Fruit fly (Drosophila melanogaster) whole organism, embryonic: ENCODE data around the gene CG34353.

Source experiments
- B-H2 ChIP-seq: fragments of 200-800 bp; sonication (Bioruptor generic); optimal IDR thresholded peaks from 2 replicates; lab custom pipeline; 2018; ENCODE audit warnings: missing biosample characterization, mild to moderate bottlenecking, missing genetic modification characterization
- BEAF-32 ChIP-seq: fragments of 200-800 bp; sonication (Bioruptor generic); optimal IDR thresholded peaks from 3 replicates; lab custom pipeline; 2017; ENCODE audit warnings: missing biosample characterization, missing genetic modification characterization, mild to moderate bottlenecking, moderate library complexity, missing genetic modification reagents
- Blimp-1 ChIP-seq: fragments of 200-800 bp; sonication (Bioruptor generic); optimal IDR thresholded peaks from 3 replicates; lab custom pipeline; 2018; ENCODE audit warnings: missing biosample characterization, missing genetic modification characterization, mild to moderate bottlenecking, moderate library complexity, missing genetic modification reagents
- CG10147 ChIP-seq: fragments of 200-800 bp; sonication (Bioruptor generic); optimal IDR thresholded peaks from 2 replicates; lab custom pipeline; 2019; ENCODE audit warnings: missing biosample characterization, mild to moderate bottlenecking, missing genetic modification characterization, moderate library complexity
- CG10274 ChIP-seq: fragments of 200-800 bp; sonication (Bioruptor generic); optimal IDR thresholded peaks from 3 replicates; lab custom pipeline; 2017; ENCODE audit warnings: missing biosample characterization, mild to moderate bottlenecking, missing genetic modification characterization
- CG10321 ChIP-seq: fragments of 200-800 bp; sonication (Bioruptor generic); IDR thresholded peaks from 2 replicates; pipeline ENCODE4 v1.3.6; 2022; ENCODE audit warnings: missing biosample characterization, missing genetic modification characterization
- CG10543 ChIP-seq: fragments of 200-800 bp; sonication (Bioruptor generic); optimal IDR thresholded peaks from 3 replicates; lab custom pipeline; 2017; ENCODE audit warnings: missing biosample characterization, mild to moderate bottlenecking, missing genetic modification characterization, moderate library complexity
- CG10654 ChIP-seq: fragments of 200-800 bp; sonication (Bioruptor generic); optimal IDR thresholded peaks from 2 replicates; lab custom pipeline; 2016; ENCODE audit warnings: missing biosample characterization, missing genetic modification characterization
- CG11456 ChIP-seq: fragments of 200-800 bp; sonication (Bioruptor generic); IDR thresholded peaks from 3 replicates; pipeline ENCODE4 v1.3.6; 2022; ENCODE audit warnings: missing biosample characterization, missing genetic modification characterization
- CG12769 ChIP-seq: fragments of 200-800 bp; sonication (Bioruptor generic); optimal IDR thresholded peaks from 2 replicates; lab custom pipeline; 2019; ENCODE audit warnings: missing biosample characterization, mild to moderate bottlenecking, missing genetic modification characterization, moderate library complexity
- CG14441 ChIP-seq: fragments of 200-800 bp; sonication (Bioruptor generic); IDR thresholded peaks from 2 replicates; pipeline ENCODE4 v1.3.6; 2022; ENCODE audit warnings: missing biosample characterization, missing genetic modification characterization
- CG14860 ChIP-seq: fragments of 200-800 bp; sonication (Bioruptor generic); IDR thresholded peaks from 3 replicates; pipeline ENCODE4 v1.3.6; 2022; ENCODE audit warnings: missing biosample characterization, missing genetic modification characterization; ENCODE audit not compliant: partially characterized antibody
- CG1602 ChIP-seq: fragments of 200-800 bp; sonication (Bioruptor generic); optimal IDR thresholded peaks from 3 replicates; lab custom pipeline; 2016; ENCODE audit warnings: missing biosample characterization, missing genetic modification characterization
- CG16813 ChIP-seq: fragments of 200-800 bp; sonication (Bioruptor generic); IDR thresholded peaks from 3 replicates; pipeline ENCODE4 v1.3.6; 2022; ENCODE audit warnings: missing biosample characterization, missing genetic modification characterization; ENCODE audit not compliant: partially characterized antibody
- CG2202 ChIP-seq: fragments of 200-800 bp; sonication (Bioruptor generic); optimal IDR thresholded peaks from 2 replicates; lab custom pipeline; 2018; ENCODE audit warnings: missing biosample characterization, mild to moderate bottlenecking, missing genetic modification characterization
- CG2678 ChIP-seq: fragments of 200-800 bp; sonication (Bioruptor generic); optimal IDR thresholded peaks from 3 replicates; lab custom pipeline; 2019; ENCODE audit warnings: missing biosample characterization, mild to moderate bottlenecking, missing genetic modification characterization, moderate library complexity
- CG30403 ChIP-seq: fragments of 200-800 bp; sonication (Bioruptor generic); optimal IDR thresholded peaks from 3 replicates; lab custom pipeline; 2016; ENCODE audit warnings: missing biosample characterization, missing genetic modification characterization
- CG34224 ChIP-seq: fragments of 200-800 bp; sonication (Bioruptor generic); IDR thresholded peaks from 3 replicates; pipeline ENCODE4 v1.3.6; 2022; ENCODE audit warnings: missing biosample characterization, missing genetic modification characterization; ENCODE audit not compliant: partially characterized antibody
- CG34422 ChIP-seq: fragments of 200-800 bp; sonication (Bioruptor generic); IDR thresholded peaks from 3 replicates; pipeline ENCODE4 v1.3.6; 2022; ENCODE audit warnings: missing biosample characterization, missing genetic modification characterization
- CG4328 ChIP-seq: fragments of 200-800 bp; sonication (Bioruptor generic); optimal IDR thresholded peaks from 3 replicates; lab custom pipeline; 2017; ENCODE audit warnings: missing biosample characterization, missing genetic modification reagents, missing genetic modification characterization
- CG4707 ChIP-seq: fragments of 200-800 bp; sonication (Bioruptor generic); optimal IDR thresholded peaks from 2 replicates; lab custom pipeline; 2018; ENCODE audit warnings: missing biosample characterization, mild to moderate bottlenecking, missing genetic modification characterization, moderate library complexity
- CG5953 ChIP-seq: fragments of 200-800 bp; sonication (Bioruptor generic); IDR thresholded peaks from 2 replicates; pipeline ENCODE4 v1.3.6; 2022; ENCODE audit warnings: missing biosample characterization, missing genetic modification characterization
- CG8281 ChIP-seq: fragments of 200-800 bp; sonication (Bioruptor generic); optimal IDR thresholded peaks from 2 replicates; lab custom pipeline; 2018; ENCODE audit warnings: missing biosample characterization, mild to moderate bottlenecking, missing genetic modification characterization, moderate library complexity
- CG8924 ChIP-seq: fragments of 200-800 bp; optimal IDR thresholded peaks from 3 replicates; lab custom pipeline; 2019; ENCODE audit warnings: missing biosample characterization, mild to moderate bottlenecking, missing genetic modification characterization, moderate library complexity
- CG9609 ChIP-seq: fragments of 200-800 bp; sonication (Bioruptor generic); optimal IDR thresholded peaks from 3 replicates; lab custom pipeline; 2016; ENCODE audit warnings: missing biosample characterization, missing genetic modification characterization
- CG9876 ChIP-seq: fragments of 200-800 bp; sonication (Bioruptor generic); optimal IDR thresholded peaks from 2 replicates; lab custom pipeline; 2016; ENCODE audit warnings: missing biosample characterization, missing genetic modification characterization
- Dek ChIP-seq: fragments of 200-800 bp; sonication (Bioruptor generic); optimal IDR thresholded peaks from 3 replicates; lab custom pipeline; 2019; ENCODE audit warnings: missing biosample characterization, mild to moderate bottlenecking, missing genetic modification characterization, moderate library complexity
- Dip3 ChIP-seq: fragments of 200-800 bp; sonication (Bioruptor generic); optimal IDR thresholded peaks from 3 replicates; lab custom pipeline; 2016; ENCODE audit warnings: missing biosample characterization, missing genetic modification characterization
- Doc3 ChIP-seq: fragments of 200-800 bp; sonication (Bioruptor generic); IDR thresholded peaks from 3 replicates; pipeline ENCODE4 v1.3.6; 2022; ENCODE audit warnings: missing biosample characterization, missing genetic modification characterization; ENCODE audit not compliant: partially characterized antibody
- Dp ChIP-seq: fragments of 200-800 bp; sonication (Bioruptor generic); optimal IDR thresholded peaks from 2 replicates; lab custom pipeline; 2018; ENCODE audit warnings: missing biosample characterization, mild to moderate bottlenecking, missing genetic modification characterization, moderate library complexity
- Dref ChIP-seq: fragments of 200-800 bp; sonication (Bioruptor generic); IDR thresholded peaks from 2 replicates; pipeline ENCODE4 v1.3.6; 2022; ENCODE audit warnings: missing biosample characterization, missing genetic modification characterization
- ERR ChIP-seq: fragments of 200-800 bp; sonication (Bioruptor generic); optimal IDR thresholded peaks from 2 replicates; lab custom pipeline; 2016; ENCODE audit warnings: missing biosample characterization, missing genetic modification characterization
- HmgD ChIP-seq: fragments of 200-800 bp; sonication (Bioruptor generic); optimal IDR thresholded peaks from 3 replicates; lab custom pipeline; 2016; ENCODE audit warnings: missing biosample characterization, missing genetic modification characterization
- Hr39 ChIP-seq: fragments of >200 bp; optimal IDR thresholded peaks from 2 replicates; lab custom pipeline; 2017
- Pdp1 ChIP-seq, 2 experiments: fragments of 200-800 bp; sonication (Bioruptor generic); optimal IDR thresholded peaks; 3 replicates each; lab custom pipeline; 2016; ENCODE audit warnings: missing biosample characterization in 2 of 2, missing genetic modification characterization in 2 of 2, mild to moderate bottlenecking in 1 of 2, moderate library complexity in 1 of 2
- Spps ChIP-seq: fragments of 200-800 bp; sonication (Bioruptor generic); optimal IDR thresholded peaks from 2 replicates; lab custom pipeline; 2018; ENCODE audit warnings: missing biosample characterization, mild to moderate bottlenecking, missing genetic modification characterization
- abd-A ChIP-seq: fragments of 200-800 bp; sonication (Bioruptor generic); optimal IDR thresholded peaks from 3 replicates; lab custom pipeline; 2019; ENCODE audit warnings: missing biosample characterization, mild to moderate bottlenecking, missing genetic modification characterization, moderate library complexity
- chinmo ChIP-seq: fragments of 200-800 bp; sonication (Bioruptor generic); IDR thresholded peaks from 4 replicates; pipeline ENCODE4 v1.3.6; 2022; ENCODE audit warnings: missing biosample characterization, missing genetic modification characterization; ENCODE audit not compliant: partially characterized antibody
- gem ChIP-seq: fragments of 200-800 bp; sonication (Bioruptor generic); optimal IDR thresholded peaks from 2 replicates; lab custom pipeline; 2019; ENCODE audit warnings: missing biosample characterization, mild to moderate bottlenecking, missing genetic modification characterization, moderate library complexity
- grau ChIP-seq: fragments of 200-800 bp; optimal IDR thresholded peaks from 3 replicates; lab custom pipeline; 2019; ENCODE audit warnings: missing biosample characterization, mild to moderate bottlenecking, missing genetic modification characterization, moderate library complexity
- inv ChIP-seq: fragments of 200-800 bp; sonication (Bioruptor generic); IDR thresholded peaks from 2 replicates; pipeline ENCODE4 v1.3.6; 2022; ENCODE audit warnings: missing biosample characterization, missing genetic modification characterization; ENCODE audit not compliant: partially characterized antibody
- luna ChIP-seq: fragments of 200-800 bp; sonication (Bioruptor generic); optimal IDR thresholded peaks from 2 replicates; lab custom pipeline; 2016; ENCODE audit warnings: missing biosample characterization, missing genetic modification characterization
- sisA ChIP-seq: fragments of 200-800 bp; sonication (Bioruptor generic); IDR thresholded peaks from 2 replicates; pipeline ENCODE4 v1.3.6; 2022; ENCODE audit warnings: missing biosample characterization, missing genetic modification characterization
- slbo ChIP-seq: fragments of 200-800 bp; sonication (Bioruptor generic); IDR thresholded peaks from 2 replicates; pipeline ENCODE4 v1.3.6; 2022; ENCODE audit warnings: missing biosample characterization, missing genetic modification characterization
- slp2 ChIP-seq: fragments of 200-800 bp; sonication (Bioruptor generic); optimal IDR thresholded peaks from 2 replicates; lab custom pipeline; 2016; ENCODE audit warnings: missing biosample characterization, missing genetic modification characterization
- sob ChIP-seq: fragments of 200-800 bp; sonication (Bioruptor generic); IDR thresholded peaks from 2 replicates; pipeline ENCODE4 v1.3.6; 2022; ENCODE audit warnings: missing biosample characterization, missing genetic modification characterization
- toy ChIP-seq: fragments of 200-800 bp; sonication (Bioruptor generic); IDR thresholded peaks from 2 replicates; pipeline ENCODE4 v1.3.6; 2022; ENCODE audit warnings: missing biosample characterization, missing genetic modification characterization
- unc-4 ChIP-seq: fragments of 200-800 bp; sonication (Bioruptor generic); IDR thresholded peaks from 2 replicates; pipeline ENCODE4 v1.3.6; 2022; ENCODE audit warnings: missing biosample characterization, missing genetic modification characterization; ENCODE audit not compliant: partially characterized antibody

The CG34353 gene

dm6 chr3R:27937752-27938694 is 32.4 kb upstream of the CG34353 start, which contains the start of the genes NSD and BOD1 (continued):
- no peak for TF ChIP-seq abd-A (tag; lab: Kevin White, UChicago)
- no peak for TF ChIP-seq luna (GFP tag; lab: Kevin White, UChicago)
- TF ChIP-seq Dek (tag; lab: Kevin White, UChicago) = peak; percentile 39
- TF ChIP-seq CG2202 (tag; lab: Kevin White, UChicago) = no peak
- TF ChIP-seq CG9609 (GFP tag; lab: Kevin White, UChicago) = peak; percentile 1
- TF ChIP-seq CG11456 (GFP tag; lab: Robert Waterston, UW) = peak; percentile 86
- peak; percentile 54 for TF ChIP-seq CG8924
- peak; percentile 89 for TF ChIP-seq CG14860 (GFP tag; lab: Robert Waterston, UW)
- TF ChIP-seq CG10321 (GFP tag; lab: Robert Waterston, UW) = no peak
- peak; percentile 69 for TF ChIP-seq CG14441
- no peak for TF ChIP-seq Blimp-1 (GFP tag; lab: Kevin White, UChicago)
- TF ChIP-seq Hr39 = no peak
- TF ChIP-seq Dp = peak; percentile 63
- peak; percentile 2 for TF ChIP-seq CG9876 (GFP tag; lab: Kevin White, UChicago)
- peak; percentile 34; the same call in 1 of the 2 replicates for TF ChIP-seq CG5953 (GFP tag; lab: Robert Waterston, UW)
- peak; percentile 77 for TF ChIP-seq CG34422 (GFP tag; lab: Robert Waterston, UW)
- peak; percentile 19 for TF ChIP-seq HmgD
- peak; percentile 14 to 40 for TF ChIP-seq Pdp1 (GFP tag; optimal IDR thresholded peaks at IDR 0.05; lab: Kevin White, UChicago)
- TF ChIP-seq gem (tag; lab: Kevin White, UChicago) = peak; percentile 78
- peak; percentile 92 for TF ChIP-seq slbo (GFP tag; lab: Robert Waterston, UW)
- TF ChIP-seq Spps (tag; lab: Kevin White, UChicago) = no peak
- TF ChIP-seq grau = peak; percentile 59
- no peak for TF ChIP-seq toy (GFP tag; lab: Robert Waterston, UW)
- peak; percentile 67 for TF ChIP-seq Doc3 (GFP tag; lab: Robert Waterston, UW)
- peak; percentile 62 for TF ChIP-seq CG1602 (GFP tag; lab: Kevin White, UChicago)
- TF ChIP-seq unc-4 (GFP tag; lab: Robert Waterston, UW) = peak; percentile 80
- TF ChIP-seq inv (GFP tag; lab: Robert Waterston, UW) = peak; percentile 96
- TF ChIP-seq Dref (GFP tag; lab: Robert Waterston, UW) = peak; percentile 100
- TF ChIP-seq CG4707 (GFP tag; lab: Kevin White, UChicago) = no peak
- TF ChIP-seq sob (GFP tag; lab: Robert Waterston, UW) = peak; percentile 86
- TF ChIP-seq CG34224 (GFP tag; lab: Robert Waterston, UW) = peak; percentile 81
- no peak for TF ChIP-seq slp2 (GFP tag; lab: Kevin White, UChicago)
- TF ChIP-seq CG10274 = no peak
- no peak for TF ChIP-seq CG12769 (tag; lab: Kevin White, UChicago)
- TF ChIP-seq Dip3 (GFP tag; lab: Kevin White, UChicago) = peak; percentile 24
- peak; percentile 5 for TF ChIP-seq CG10543
- TF ChIP-seq B-H2 (GFP tag; lab: Kevin White, UChicago) = peak; percentile 27
- peak; percentile 18 for TF ChIP-seq CG4328
- peak; percentile 81 for TF ChIP-seq sisA (GFP tag; lab: Robert Waterston, UW)
- TF ChIP-seq chinmo = peak; percentile 91
- TF ChIP-seq ERR = no peak
- TF ChIP-seq CG10147 (GFP tag; lab: Kevin White, UChicago) = peak; percentile 25
- peak; percentile 61 for TF ChIP-seq CG30403 (GFP tag; lab: Kevin White, UChicago)
- peak; percentile 95 for TF ChIP-seq CG16813 (GFP tag; lab: Robert Waterston, UW)
- TF ChIP-seq CG2678 (tag; lab: Kevin White, UChicago) = peak; percentile 55
- peak; percentile 48 for TF ChIP-seq CG10654
- peak; percentile 84 for TF ChIP-seq BEAF-32 (GFP tag; lab: Kevin White, UChicago)
- TF ChIP-seq CG8281 (tag; lab: Kevin White, UChicago) = no peak
